Worm (Caenorhabditis elegans) whole organism, mixed stage, embryonic: ENCODE data around the gene C05C10.7.

ENCODE experiments used
- ces-1 ChIP-seq: fragments of 150-350 bp; optimal IDR thresholded peaks from 2 replicates; lab custom pipeline; 2014; ENCODE audit warnings: missing biosample characterization, missing genetic modification reagents, missing genetic modification characterization
- elt-3 ChIP-seq: fragments of 150-350 bp; optimal IDR thresholded peaks from 2 replicates; lab custom pipeline; 2014; ENCODE audit warnings: missing biosample characterization, missing genetic modification characterization
- hlh-1 ChIP-seq: fragments of 150-350 bp; optimal IDR thresholded peaks from 2 replicates; lab custom pipeline; 2014; ENCODE audit warnings: missing biosample characterization, missing genetic modification reagents, missing genetic modification characterization
- lsy-2 ChIP-seq: fragments of 150-350 bp; optimal IDR thresholded peaks from 2 replicates; lab custom pipeline; 2014; ENCODE audit warnings: missing biosample characterization, missing genetic modification characterization
- mab-5 ChIP-seq: fragments of 150-350 bp; optimal IDR thresholded peaks from 2 replicates; lab custom pipeline; 2014; ENCODE audit warnings: missing biosample characterization, missing genetic modification characterization
- mep-1 ChIP-seq: fragments of 150-350 bp; optimal IDR thresholded peaks from 2 replicates; lab custom pipeline; 2017; ENCODE audit warnings: missing biosample characterization, missing genetic modification reagents, missing genetic modification characterization, inconsistent platforms
- nhr-12 ChIP-seq: fragments of 150-350 bp; optimal IDR thresholded peaks from 2 replicates; lab custom pipeline; 2014; ENCODE audit warnings: missing biosample characterization, missing genetic modification characterization
- nhr-28 ChIP-seq: fragments of 150-350 bp; optimal IDR thresholded peaks from 2 replicates; lab custom pipeline; 2014; ENCODE audit warnings: missing biosample characterization, missing genetic modification characterization
- nhr-76 ChIP-seq: sonication (generic microtip); optimal IDR thresholded peaks from 2 replicates; lab custom pipeline; 2017; ENCODE audit warnings: missing biosample characterization, missing genetic modification characterization
- pha-4 ChIP-seq: fragments of 150-350 bp; optimal IDR thresholded peaks from 2 replicates; lab custom pipeline; 2018; ENCODE audit warnings: missing biosample characterization, missing genetic modification reagents, missing genetic modification characterization
- snpc-4 ChIP-seq: fragments of 150-350 bp; optimal IDR thresholded peaks from 2 replicates; lab custom pipeline; 2014; ENCODE audit warnings: missing biosample characterization, missing genetic modification characterization
- unc-62 ChIP-seq: fragments of 150-350 bp; optimal IDR thresholded peaks from 2 replicates; lab custom pipeline; 2014; ENCODE audit warnings: missing biosample characterization, missing genetic modification reagents, missing genetic modification characterization
- zip-8 ChIP-seq: fragments of 150-350 bp; optimal IDR thresholded peaks from 2 replicates; lab custom pipeline; 2014; ENCODE audit warnings: missing biosample characterization, missing genetic modification characterization

- TF ChIP-seq mep-1 (tag; lab: Kevin White, UChicago) (no peak), ces-1 (GFP tag; lab: Kevin White, UChicago) (peak; percentile 93), unc-62 (no peak), snpc-4 (no peak), elt-3 (tag; lab: Kevin White, UChicago) (no peak), hlh-1 (tag; lab: Kevin White, UChicago) (no peak), lsy-2 (tag; lab: Kevin White, UChicago) (no peak), mab-5 (tag; lab: Kevin White, UChicago) (no peak), zip-8 (tag; lab: Kevin White, UChicago) (no peak), nhr-28 (tag; lab: Kevin White, UChicago) (no peak), nhr-12 (tag; lab: Kevin White, UChicago) (no peak), nhr-76 (no peak), pha-4 (tag; lab: Kevin White, UChicago) (no peak)
These were observed 43.7 kb upstream of the C05C10.7 start for ce11 chrII:9982437-9982836.
